Fruit fly (Drosophila melanogaster): Measurements from ENCODE around the gene CG8064.

Gene CG8064

DNA sequence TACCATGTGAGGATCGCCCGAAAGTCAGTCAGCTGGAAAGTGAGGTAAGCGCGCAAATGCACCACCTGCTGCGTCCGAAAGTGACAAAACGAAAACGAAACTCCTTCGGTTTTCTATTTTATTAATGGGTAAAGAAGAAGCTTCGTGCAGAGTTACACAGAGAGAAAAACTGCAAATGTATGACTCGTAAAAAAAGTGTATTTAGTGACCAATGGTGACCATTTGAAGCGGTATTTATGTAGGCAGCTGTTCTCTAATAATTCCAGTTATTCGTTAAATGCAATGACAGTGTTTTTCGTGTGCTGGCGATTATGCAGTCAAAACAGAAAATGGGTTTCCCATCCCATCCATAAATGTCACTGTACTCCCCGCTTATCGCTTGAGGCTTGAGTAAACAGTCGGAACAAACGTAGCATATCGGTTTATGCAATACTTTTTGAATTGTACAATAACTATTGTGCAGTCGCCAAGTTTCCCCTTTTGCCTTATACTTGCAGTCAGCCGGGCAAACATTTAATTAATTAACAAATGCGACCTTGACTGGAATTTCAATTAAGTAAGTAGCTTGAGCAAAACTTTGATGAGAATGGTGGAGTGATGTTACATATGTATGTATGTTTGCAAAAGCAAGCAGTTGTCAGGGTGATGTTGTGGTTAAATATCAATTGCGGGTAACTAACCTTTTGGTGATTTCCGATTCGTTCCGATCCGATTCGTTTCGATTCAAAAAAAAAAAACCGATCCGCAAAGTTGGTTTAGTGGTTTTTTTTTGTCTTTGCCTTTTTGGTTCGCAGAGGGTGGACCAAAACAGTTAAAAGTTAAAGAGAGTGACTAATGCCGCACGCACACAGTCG lies 14.2 kb downstream of the CG8064 start (continued):
- TF ChIP-seq CG8924 (tag; optimal IDR thresholded peaks at IDR 0.05) (peak; percentile 12), stc (GFP tag; IDR thresholded peaks at IDR 0.05) (peak; percentile 30; the same call in 1 of the 2 replicates), Jarid2 (GFP tag; optimal IDR thresholded peaks at IDR 0.05) (no peak), gcm2 (GFP tag; optimal IDR thresholded peaks at IDR 0.05) (no peak), hb (GFP tag; IDR thresholded peaks at IDR 0.05; ENCODE audit: partially characterized antibody) (no peak), CG7271 (tag; optimal IDR thresholded peaks at IDR 0.05) (no peak), sima (GFP tag; optimal IDR thresholded peaks at IDR 0.05) (no peak), Sry-β (GFP tag; optimal IDR thresholded peaks at IDR 0.05) (no peak), Dp (GFP tag; optimal IDR thresholded peaks at IDR 0.05) (no peak), mld (GFP tag; IDR thresholded peaks at IDR 0.05; ENCODE audit: partially characterized antibody) (no peak), wek (GFP tag; optimal IDR thresholded peaks at IDR 0.05) (no peak), CG12236 (GFP tag; optimal IDR thresholded peaks at IDR 0.05) (no peak), NC2β (GFP tag; optimal IDR thresholded peaks at IDR 0.05) (no peak), dati (GFP tag; IDR thresholded peaks at IDR 0.05) (no peak), phol (tag; optimal IDR thresholded peaks at IDR 0.05) (peak; percentile 9), Nf-YA (GFP tag; IDR thresholded peaks at IDR 0.05) (no peak), CG17186 (GFP tag; optimal IDR thresholded peaks at IDR 0.05) (no peak), toy (GFP tag; IDR thresholded peaks at IDR 0.05) (no peak), HHEX (GFP tag; optimal IDR thresholded peaks at IDR 0.05) (peak; percentile 23), CG10366 (GFP tag; IDR thresholded peaks at IDR 0.05) (no peak)

DNA sequence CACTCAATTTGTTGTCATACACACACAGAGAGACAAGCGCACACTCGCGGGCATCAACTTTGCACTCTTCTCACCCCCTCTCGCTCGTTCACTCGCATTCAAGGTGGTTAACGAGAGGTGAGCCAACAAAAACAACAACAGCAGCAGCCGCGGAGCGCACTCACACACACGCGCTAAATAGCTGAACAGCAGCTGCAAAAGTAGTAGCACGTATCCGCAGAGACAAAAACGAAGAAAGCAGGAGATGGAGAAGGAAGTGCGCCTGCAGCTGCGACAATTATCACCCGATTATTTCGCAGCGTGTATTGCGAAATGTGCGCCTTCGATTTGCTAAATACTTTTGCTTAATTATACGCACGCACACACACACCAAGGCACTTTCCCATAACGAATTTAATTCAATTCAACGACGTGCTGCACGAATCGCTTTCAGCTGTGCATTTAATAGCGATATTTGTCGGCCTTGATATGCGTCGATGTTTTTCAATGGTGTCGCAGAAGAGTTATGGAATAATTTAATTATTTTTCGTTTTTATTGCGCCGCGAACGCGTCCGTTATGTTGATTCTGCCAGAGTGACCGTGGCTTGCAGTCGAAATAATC lies 14.9 kb downstream of the CG8064 start:
- TF ChIP-seq CG18764 (GFP tag; optimal IDR thresholded peaks at IDR 0.05) (peak; percentile 2), CG11695 (GFP tag; IDR thresholded peaks at IDR 0.05) (0 out of 3 replicates have a peak, but pooled peaks have one; percentile 1), unc-4 (GFP tag; IDR thresholded peaks at IDR 0.05; ENCODE audit: partially characterized antibody) (no peak), abd-A (tag; optimal IDR thresholded peaks at IDR 0.05) (peak; percentile 46), danr (GFP tag; IDR thresholded peaks at IDR 0.05) (no peak), Med (GFP tag) (peak; percentile 92), Scr (GFP tag; IDR thresholded peaks at IDR 0.05; ENCODE audit: partially characterized antibody) (no peak), mam (GFP tag; optimal IDR thresholded peaks at IDR 0.05) (peak; percentile 25), sqz (GFP tag; optimal IDR thresholded peaks at IDR 0.05) (peak; percentile 8), cg (GFP tag; optimal IDR thresholded peaks at IDR 0.05) (peak; percentile 94), CG7839 (tag; optimal IDR thresholded peaks at IDR 0.05) (peak; percentile 4), ind (GFP tag; optimal IDR thresholded peaks at IDR 0.05) (no peak), pros (GFP tag; optimal IDR thresholded peaks at IDR 0.05) (peak; percentile 81), NFAT (GFP tag; IDR thresholded peaks at IDR 0.05) (no peak), zfh1 (GFP tag; IDR thresholded peaks at IDR 0.05) (peak; percentile 22; the same call in 1 of the 3 replicates), lilli (GFP tag; optimal IDR thresholded peaks at IDR 0.05) (peak; percentile 25), CG4707 (GFP tag; optimal IDR thresholded peaks at IDR 0.05) (no peak), Ptx1 (GFP tag; IDR thresholded peaks at IDR 0.05) (0 out of 2 replicates have a peak, but pooled peaks have one; percentile 23), CG8944 (GFP tag; optimal IDR thresholded peaks at IDR 0.05) (no peak), shn (GFP tag; optimal IDR thresholded peaks at IDR 0.05) (no peak), HLH54F (GFP tag; optimal IDR thresholded peaks at IDR 0.05) (peak; percentile 11), CG15514 (GFP tag; optimal IDR thresholded peaks at IDR 0.05) (peak; percentile 11), CG17359 (tag; optimal IDR thresholded peaks at IDR 0.05) (peak; percentile 3), bbx (GFP tag; IDR thresholded peaks at IDR 0.05; ENCODE audit: partially characterized antibody) (peak; percentile 23; the same call in 1 of the 2 replicates), ERR (GFP tag; optimal IDR thresholded peaks at IDR 0.05) (peak; percentile 43), Nf-YC (tag; optimal IDR thresholded peaks at IDR 0.05) (no peak), crp (GFP tag; optimal IDR thresholded peaks at IDR 0.05) (no peak)

Data from whole organism, embryonic.